Fruit fly (Drosophila melanogaster) whole organism, embryonic: ENCODE results near the gene CG9776.
A peak's percentile ranks its signal among the peaks of the same experiment; 100 is the strongest.

Source experiments
- CG4404 ChIP-seq: fragments of 200-800 bp; sonication (Bioruptor generic); IDR thresholded peaks from 2 replicates; pipeline ENCODE4 v1.3.6; 2022; ENCODE audit warnings: missing biosample characterization, missing genetic modification characterization
- wek ChIP-seq: fragments of 200-800 bp; sonication (Bioruptor generic); optimal IDR thresholded peaks from 3 replicates; lab custom pipeline; 2018; ENCODE audit warnings: missing biosample characterization, mild to moderate bottlenecking, missing genetic modification characterization, moderate library complexity

dm6 chr3R:4333964-4334363 is at the start of gene CG9776:
- TF ChIP-seq wek (GFP tag; lab: Kevin White, UChicago) (peak; percentile 45), CG4404 (GFP tag; lab: Robert Waterston, UW) (no peak)
